Worm (Caenorhabditis elegans) whole organism, L1 larva: ENCODE results near the gene F07C3.2.

Experiments
- ceh-82 ChIP-seq, 3 experiments: fragments of 150-350 bp in 1 of 3; sonication (generic microtip) in 2 of 3; optimal IDR thresholded peaks; 2 replicates each; lab custom pipeline; 2014 to 2017; ENCODE audit warnings: missing biosample characterization in 3 of 3, missing genetic modification characterization in 3 of 3
- ces-1 ChIP-seq: fragments of 150-350 bp; optimal IDR thresholded peaks from 2 replicates; lab custom pipeline; 2014; ENCODE audit warnings: missing biosample characterization, missing genetic modification reagents, missing genetic modification characterization
- egl-27 ChIP-seq, 2 experiments: fragments of 150-350 bp in 1 of 2; sonication (generic microtip); optimal IDR thresholded peaks; 3 replicates each; lab custom pipeline; 2017 to 2018; ENCODE audit warnings: missing biosample characterization in 2 of 2, missing genetic modification characterization in 2 of 2, missing genetic modification reagents in 2 of 2
- ets-5 ChIP-seq: fragments of 200-800 bp; sonication (Bioruptor generic); IDR thresholded peaks from 2 replicates; pipeline ENCODE4 v1.3.6; 2022; ENCODE audit warnings: missing genetic modification characterization, missing compliant biosample characterization
- hlh-4 ChIP-seq: sonication (generic microtip); optimal IDR thresholded peaks from 2 replicates; lab custom pipeline; 2016; ENCODE audit warnings: mild to moderate bottlenecking, missing genetic modification characterization, missing compliant biosample characterization
- jun-1 ChIP-seq: fragments of 150-350 bp; optimal IDR thresholded peaks from 2 replicates; lab custom pipeline; 2014; ENCODE audit warnings: missing biosample characterization, missing genetic modification reagents, missing genetic modification characterization
- lsy-2 ChIP-seq, 2 experiments: fragments of 150-350 bp; optimal IDR thresholded peaks; 2 replicates each; lab custom pipeline; 2014; ENCODE audit warnings: missing biosample characterization in 2 of 2, missing genetic modification characterization in 2 of 2
- mep-1 ChIP-seq: fragments of 150-350 bp; optimal IDR thresholded peaks from 2 replicates; lab custom pipeline; 2014; ENCODE audit warnings: missing biosample characterization, missing genetic modification characterization
- sptf-1 ChIP-seq: fragments of 150-350 bp; optimal IDR thresholded peaks from 2 replicates; lab custom pipeline; 2014; ENCODE audit warnings: missing biosample characterization, missing genetic modification characterization
- unc-130 ChIP-seq: fragments of 150-350 bp; optimal IDR thresholded peaks from 2 replicates; lab custom pipeline; 2017; ENCODE audit warnings: missing biosample characterization, missing genetic modification characterization, inconsistent platforms
- unc-98 ChIP-seq: fragments of 200-800 bp; sonication (Bioruptor generic); IDR thresholded peaks from 2 replicates; pipeline ENCODE4 v1.3.6; 2022; ENCODE audit warnings: missing genetic modification characterization, missing compliant biosample characterization
- ztf-4 ChIP-seq: fragments of 150-350 bp; optimal IDR thresholded peaks from 2 replicates; lab custom pipeline; 2014; ENCODE audit warnings: missing biosample characterization, missing genetic modification characterization

DNA sequence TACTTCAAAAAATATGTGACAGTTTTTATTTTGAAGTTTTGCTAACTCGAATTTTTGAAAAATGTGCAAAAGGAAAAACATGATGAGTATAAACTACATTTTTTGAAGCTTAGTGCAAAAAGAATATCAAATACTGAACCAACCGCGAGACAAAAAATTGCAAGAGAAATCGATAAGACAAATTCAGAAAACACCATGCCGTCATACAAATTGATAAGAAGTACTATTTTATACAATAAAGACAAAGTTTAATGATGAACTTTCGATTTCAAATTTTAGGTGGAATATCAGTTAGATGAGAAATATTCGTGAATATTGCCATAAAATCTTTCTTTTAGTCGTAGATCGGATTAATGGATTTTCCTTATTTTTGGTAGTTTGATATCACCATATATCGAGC, 36.8 kb downstream of the F07C3.2 start:
- TF ChIP-seq ces-1 (GFP tag; lab: Kevin White, UChicago): no peak
- TF ChIP-seq unc-98 (GFP tag; lab: Robert Waterston, UW): no peak
- TF ChIP-seq sptf-1 (tag; lab: Kevin White, UChicago): no peak
- no peak for TF ChIP-seq mep-1 (tag; lab: Kevin White, UChicago)
- no peak for TF ChIP-seq ztf-4 (tag; lab: Kevin White, UChicago)
- no peak for TF ChIP-seq unc-130
- no peak for TF ChIP-seq egl-27 (tag; optimal IDR thresholded peaks at IDR 0.05; lab: Kevin White, UChicago)
- no peak for TF ChIP-seq jun-1 (tag; lab: Kevin White, UChicago)
- TF ChIP-seq ets-5 (GFP tag; lab: Robert Waterston, UW): no peak
- TF ChIP-seq ceh-82 (tag; optimal IDR thresholded peaks at IDR 0.05; lab: Kevin White, UChicago): no peak
- no peak for TF ChIP-seq hlh-4 (tag; lab: Kevin White, UChicago)
- TF ChIP-seq lsy-2 (tag; optimal IDR thresholded peaks at IDR 0.05; lab: Kevin White, UChicago): no peak
